Worm (Caenorhabditis elegans): ENCODE measurements around the gene memi-1.
A peak's percentile ranks its signal among the peaks of the same experiment; 100 is the strongest.

Gene memi-1

DNA sequence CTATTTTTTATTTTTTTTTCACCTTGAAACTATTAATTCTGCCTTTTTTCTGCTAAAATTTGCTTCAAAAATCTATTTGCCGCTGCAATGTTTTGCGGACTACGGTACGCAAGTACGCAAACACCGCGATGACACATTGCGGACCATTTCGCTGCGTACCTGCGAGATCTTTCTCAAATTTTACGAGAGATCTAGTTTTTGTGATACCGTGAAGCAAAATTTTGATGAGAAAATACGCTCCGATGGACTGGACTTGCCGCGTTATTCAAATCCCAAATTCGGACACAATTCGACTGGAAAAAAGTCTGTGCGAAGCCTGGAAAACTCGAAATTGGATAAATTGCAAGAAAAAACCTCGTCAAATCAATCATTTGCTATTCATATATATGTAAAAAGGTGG lies 39.7 kb downstream of the memi-1 start (continued):
- TF ChIP-seq Y95B8A.8 (GFP tag; IDR thresholded peaks at IDR 0.05) (peak; percentile 87; the same call in 1 of the 2 replicates), madf-8 (GFP tag; conservative IDR thresholded peaks at IDR 0.05) (peak; percentile 42; the same call in 1 of the 2 replicates), ztf-6 (GFP tag; IDR thresholded peaks at IDR 0.05) (peak; percentile 86), hmg-1.2 (GFP tag; IDR thresholded peaks at IDR 0.05) (peak; percentile 98), Y56A3A.18 (GFP tag; IDR thresholded peaks at IDR 0.05) (peak; percentile 81; the same call in 1 of the 2 replicates), Y79H2A.3 (GFP tag; conservative IDR thresholded peaks at IDR 0.05) (peak; percentile 79)

DNA sequence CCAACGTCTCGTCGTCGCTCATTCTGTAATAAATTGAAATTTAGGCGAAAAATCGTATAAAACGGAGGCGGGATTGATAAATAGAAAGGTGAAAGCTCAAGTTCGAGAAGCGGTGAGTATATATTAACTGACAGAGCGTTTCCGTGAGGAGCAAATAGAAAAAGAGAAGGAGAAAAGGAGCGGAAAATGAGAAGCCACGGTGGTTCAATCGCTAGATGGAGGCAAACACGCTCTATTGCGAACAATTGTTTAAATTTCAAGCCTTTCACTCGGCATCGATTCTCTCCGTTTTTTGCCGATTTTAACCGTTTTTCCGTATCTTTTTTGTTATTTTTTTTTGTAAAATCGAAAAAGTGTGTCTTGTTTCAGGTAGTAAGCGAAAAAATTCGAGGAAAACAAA lies 44.4 kb downstream of the memi-1 start, which contains the start of gene miro-1:
TSS of gene miro-1 (minus strand) at position 23 of the 400 bp plus-strand sequence.
- TF ChIP-seq mcd-1 (GFP tag; IDR thresholded peaks at IDR 0.05), result peak; percentile 76
- peak; percentile 33; the same call in 1 of the 2 replicates for TF ChIP-seq hmg-1.2 (GFP tag; IDR thresholded peaks at IDR 0.05)

DNA sequence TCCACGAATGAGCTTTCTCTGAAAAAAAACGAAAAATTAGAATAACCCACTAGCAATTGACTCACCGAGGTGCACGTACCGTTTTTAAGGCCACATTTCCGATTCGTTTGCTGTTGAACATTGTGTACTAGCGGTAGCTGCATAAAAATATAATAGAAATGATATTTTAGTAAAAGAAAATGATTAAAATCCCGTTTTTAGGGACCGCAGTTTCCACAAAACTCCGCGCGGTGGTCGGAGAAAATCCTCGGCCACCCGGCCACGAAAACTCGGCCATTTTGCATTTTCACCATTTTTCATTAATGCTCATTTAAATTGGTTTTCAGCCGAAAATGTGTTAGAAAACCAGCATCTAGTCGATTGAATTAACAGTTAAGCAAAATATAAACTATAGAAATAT lies 47.9 kb downstream of the memi-1 start, which contains the start of gene yars-2:
TSS of gene yars-2 (minus strand) at position 249 of the 400 bp plus-strand sequence.
- TF ChIP-seq ztf-6 (GFP tag; IDR thresholded peaks at IDR 0.05) (0 out of 2 replicates have a peak, but pooled peaks have one; percentile 41), lin-26 (GFP tag; IDR thresholded peaks at IDR 0.05) (no peak), lsl-1 (GFP tag; optimal IDR thresholded peaks at IDR 0.05) (peak; percentile 27), mxl-1 (tag; optimal IDR thresholded peaks at IDR 0.05) (no peak), F23B12.7 (tag; optimal IDR thresholded peaks at IDR 0.05; ENCODE audit: insufficient read depth) (peak; percentile 15), rec-8 (tag; optimal IDR thresholded peaks at IDR 0.05) (peak in 1 of 2 experiments; percentile 33), attf-5 (GFP tag; optimal IDR thresholded peaks at IDR 0.05) (peak; percentile 25), K11D2.4 (GFP tag; IDR thresholded peaks at IDR 0.05) (0 out of 2 replicates have a peak, but pooled peaks have one; percentile 41), C17E4.6 (GFP tag; IDR thresholded peaks at IDR 0.05) (peak; percentile 43; the same call in 1 of the 2 replicates), ztf-25 (GFP tag; IDR thresholded peaks at IDR 0.05) (0 out of 2 replicates have a peak, but pooled peaks have one; percentile 15), lin-54 (GFP tag; optimal IDR thresholded peaks at IDR 0.05) (peak; percentile 23), snpc-4 (GFP tag; optimal IDR thresholded peaks at IDR 0.05) (peak; percentile 26), snpc-4 (tag; optimal IDR thresholded peaks at IDR 0.05) (peak in 2 of 4 experiments; percentile 13 to 32), unc-62 (GFP tag; optimal IDR thresholded peaks at IDR 0.05) (no peak), tbx-9 (tag; optimal IDR thresholded peaks at IDR 0.05; ENCODE audit: borderline replicate concordance) (no peak), F52B5.7 (tag; optimal IDR thresholded peaks at IDR 0.05) (no peak), B0336.3 (GFP tag; IDR thresholded peaks at IDR 0.05) (0 out of 2 replicates have a peak, but pooled peaks have one; percentile 9), ccch-3 (GFP tag; optimal IDR thresholded peaks at IDR 0.05) (no peak), athp-1 (tag; optimal IDR thresholded peaks at IDR 0.05) (peak; percentile 54), hmg-1.2 (GFP tag; IDR thresholded peaks at IDR 0.05) (peak; percentile 35; the same call in 1 of the 2 replicates), dox-1 (GFP tag; IDR thresholded peaks at IDR 0.05) (peak; percentile 73), hsf-1 (GFP tag; IDR thresholded peaks at IDR 0.05) (0 out of 2 replicates have a peak, but pooled peaks have one; percentile 34), let-607 (tag; optimal IDR thresholded peaks at IDR 0.05) (peak in 1 of 2 experiments; percentile 13), madf-6 (GFP tag; IDR thresholded peaks at IDR 0.05) (peak; percentile 32)

DNA sequence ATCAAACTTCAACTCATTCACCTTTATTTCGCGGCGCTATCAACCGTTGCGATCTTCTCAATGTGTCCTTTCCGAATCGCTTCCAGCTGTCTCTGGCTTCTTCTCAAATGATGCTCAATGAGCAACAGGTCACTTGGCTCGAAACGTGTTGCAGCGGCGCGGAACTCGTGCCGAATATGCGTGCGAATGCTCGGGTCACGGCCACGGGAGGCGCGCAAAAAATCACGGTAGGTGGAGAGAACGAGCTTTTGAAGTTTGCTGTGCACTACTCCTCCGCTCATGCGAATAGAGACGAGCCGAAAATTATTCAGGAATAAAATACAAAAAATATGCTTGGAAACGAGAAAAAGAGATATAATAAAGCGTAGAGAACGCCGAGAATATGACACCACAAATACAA lies 49.8 kb downstream of the memi-1 start, which contains the start of gene cif-1:
TSS of gene cif-1 (minus strand) at position 297 of the 400 bp plus-strand sequence.
- TF ChIP-seq lin-26 (GFP tag; IDR thresholded peaks at IDR 0.05) (0 out of 2 replicates have a peak, but pooled peaks have one; percentile 53), T07F8.4 (tag; optimal IDR thresholded peaks at IDR 0.05) (no peak), aptf-3 (GFP tag; IDR thresholded peaks at IDR 0.05) (no peak), hrde-1 (tag; optimal IDR thresholded peaks at IDR 0.05; ENCODE audit: borderline replicate concordance) (no peak), egl-44 (GFP tag; IDR thresholded peaks at IDR 0.05) (no peak), ama-1 (optimal IDR thresholded peaks at IDR 0.05) (no peak), ama-1 (GFP tag; optimal IDR thresholded peaks at IDR 0.05) (no peak), attf-6 (GFP tag; IDR thresholded peaks at IDR 0.05) (no peak), ztf-22 (GFP tag; optimal IDR thresholded peaks at IDR 0.05) (no peak), F52B5.7 (tag; optimal IDR thresholded peaks at IDR 0.05) (peak; percentile 71), mcd-1 (GFP tag; IDR thresholded peaks at IDR 0.05) (peak; percentile 34), gei-17 (GFP tag; optimal IDR thresholded peaks at IDR 0.05) (no peak), efl-1 (GFP tag; optimal IDR thresholded peaks at IDR 0.05) (no peak), F33H1.4 (GFP tag; IDR thresholded peaks at IDR 0.05) (no peak), athp-1 (tag; optimal IDR thresholded peaks at IDR 0.05) (no peak), F10E7.11 (tag; optimal IDR thresholded peaks at IDR 0.05) (no peak), ceh-40 (GFP tag; IDR thresholded peaks at IDR 0.05) (no peak), nfya-1 (tag; optimal IDR thresholded peaks at IDR 0.05; ENCODE audit: borderline replicate concordance, insufficient read depth) (no peak)

Data from whole organism, young adult.